Fruit fly (Drosophila melanogaster): Measurements from ENCODE around the gene CG7443.

CG7443 gene

DNA sequence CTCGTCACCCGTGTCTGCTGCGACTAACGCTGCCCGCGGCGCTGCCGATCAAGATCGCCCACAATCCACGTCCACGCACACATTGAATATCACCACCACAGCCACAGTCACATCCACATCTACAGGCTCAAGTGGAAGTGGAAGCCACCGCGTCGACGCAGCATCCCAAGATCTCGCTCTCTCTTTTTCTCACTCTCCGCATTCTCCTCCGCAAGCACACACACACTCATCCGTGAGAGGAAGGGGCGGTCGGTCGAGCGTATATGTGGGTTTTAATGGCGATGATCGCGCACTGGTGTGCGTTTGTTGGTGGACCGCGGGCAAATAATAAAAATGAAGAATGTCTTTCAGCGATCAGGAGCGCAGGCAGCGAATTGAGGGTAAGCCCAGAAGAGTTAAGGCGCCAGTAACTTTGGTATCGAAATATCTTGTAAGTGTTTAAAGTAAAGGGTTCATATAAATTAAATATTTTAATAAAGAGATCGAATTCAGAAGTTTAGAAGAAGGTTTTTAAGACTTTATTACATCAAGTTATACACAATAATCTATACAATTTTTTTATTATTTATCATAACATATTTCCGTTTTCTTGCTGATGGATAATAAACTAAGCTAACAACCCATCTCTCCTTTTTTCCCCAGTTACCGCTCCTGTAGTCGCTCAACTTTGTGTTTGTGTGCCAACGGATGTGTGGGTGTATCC, 9.8 kb downstream of the CG7443 start, which contains the start of gene Poxm:
TSS of gene Poxm (minus strand) at position 25 of the 703 bp plus-strand sequence.
- TF ChIP-seq ovo (GFP tag; optimal IDR thresholded peaks at IDR 0.05), result no peak
- no peak for TF ChIP-seq CG33017 (tag; optimal IDR thresholded peaks at IDR 0.05)
- peak; percentile 67 for TF ChIP-seq kay (GFP tag; ENCODE audit: borderline replicate concordance)

DNA sequence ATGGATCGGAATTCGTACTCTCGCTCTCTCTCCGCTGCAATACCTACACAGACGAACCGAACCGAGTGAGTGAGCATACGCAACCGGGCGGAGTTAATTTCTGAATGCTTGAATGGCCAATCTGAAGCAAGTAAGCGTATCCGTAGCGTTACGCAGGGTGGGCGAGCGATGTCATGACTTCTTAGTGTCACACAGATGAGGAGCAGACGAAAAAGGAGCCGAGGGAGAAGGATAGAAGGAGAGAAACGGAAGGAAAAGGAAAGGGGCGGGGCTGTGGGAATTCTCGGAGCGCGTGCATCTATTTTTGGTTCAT, 10.3 kb downstream of the CG7443 start:
- TF ChIP-seq Hr96 (GFP tag; optimal IDR thresholded peaks at IDR 0.05), result no peak
- TF ChIP-seq CG11617 (GFP tag; optimal IDR thresholded peaks at IDR 0.05), result no peak
- peak; percentile 12 for TF ChIP-seq kay (GFP tag; ENCODE audit: borderline replicate concordance)

DNA sequence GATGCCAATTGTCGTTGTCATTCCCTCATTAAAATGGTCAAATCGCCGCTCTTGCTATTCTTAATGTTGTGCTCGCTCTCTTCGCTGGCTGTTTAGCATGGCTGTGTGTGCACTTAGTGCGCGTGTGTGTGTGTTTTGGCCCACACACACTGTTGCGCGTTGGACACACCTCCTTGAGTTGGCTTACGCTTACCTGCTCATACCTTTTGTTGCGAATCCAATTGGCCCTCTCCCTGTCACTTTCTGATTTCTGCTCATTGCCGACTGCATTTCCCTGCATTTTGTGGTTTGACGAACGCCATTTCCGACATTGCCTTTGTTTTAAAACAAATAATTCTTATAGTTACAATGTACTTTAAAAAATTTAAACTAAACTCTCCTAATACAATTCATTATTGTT, 10.9 kb downstream of the CG7443 start:
- TF ChIP-seq tj (GFP tag; optimal IDR thresholded peaks at IDR 0.05), result no peak
- TF ChIP-seq CG5204 (GFP tag; optimal IDR thresholded peaks at IDR 0.05), result no peak
- TF ChIP-seq CG1620 (GFP tag; optimal IDR thresholded peaks at IDR 0.05), result no peak
- no peak for TF ChIP-seq pad (GFP tag; optimal IDR thresholded peaks at IDR 0.05)
- TF ChIP-seq CG12768 (GFP tag; optimal IDR thresholded peaks at IDR 0.05), result no peak
- TF ChIP-seq cnc (optimal IDR thresholded peaks at IDR 0.05), result no peak
- TF ChIP-seq ovo (GFP tag; optimal IDR thresholded peaks at IDR 0.05), result no peak
- TF ChIP-seq cic (GFP tag; optimal IDR thresholded peaks at IDR 0.05), result no peak

DNA sequence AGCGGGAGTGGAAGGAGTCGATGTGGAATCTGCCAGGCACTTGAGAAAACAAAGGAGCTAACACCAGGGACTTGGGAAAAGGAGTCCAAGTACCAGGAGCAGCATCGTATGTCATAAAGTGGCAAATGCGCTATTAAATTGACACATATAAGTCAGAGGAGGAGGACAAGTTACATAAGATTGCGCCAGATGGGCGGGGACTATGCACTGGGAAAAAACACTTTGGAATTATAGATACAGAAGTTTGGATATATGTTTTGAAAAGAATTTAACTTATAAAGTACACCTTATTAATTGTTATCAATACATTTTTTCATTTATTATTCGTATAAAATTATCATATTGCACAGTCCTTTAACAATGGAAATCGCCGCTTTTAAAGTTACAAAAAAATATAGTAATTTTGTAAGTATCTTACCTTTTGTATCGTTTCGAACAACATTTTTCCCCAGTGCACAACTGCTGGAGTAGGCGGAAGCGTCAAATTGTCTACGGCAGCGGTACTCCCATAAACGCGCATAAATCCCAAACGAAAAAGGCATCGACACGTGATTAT, 12.0 kb downstream of the CG7443 start:
- TF ChIP-seq CG14711 (tag; optimal IDR thresholded peaks at IDR 0.05), result no peak
- TF ChIP-seq kay (GFP tag; ENCODE audit: borderline replicate concordance), result no peak
- no peak for TF ChIP-seq Mnt (GFP tag; optimal IDR thresholded peaks at IDR 0.05)
- no peak for TF ChIP-seq CG5204 (GFP tag; optimal IDR thresholded peaks at IDR 0.05)

DNA sequence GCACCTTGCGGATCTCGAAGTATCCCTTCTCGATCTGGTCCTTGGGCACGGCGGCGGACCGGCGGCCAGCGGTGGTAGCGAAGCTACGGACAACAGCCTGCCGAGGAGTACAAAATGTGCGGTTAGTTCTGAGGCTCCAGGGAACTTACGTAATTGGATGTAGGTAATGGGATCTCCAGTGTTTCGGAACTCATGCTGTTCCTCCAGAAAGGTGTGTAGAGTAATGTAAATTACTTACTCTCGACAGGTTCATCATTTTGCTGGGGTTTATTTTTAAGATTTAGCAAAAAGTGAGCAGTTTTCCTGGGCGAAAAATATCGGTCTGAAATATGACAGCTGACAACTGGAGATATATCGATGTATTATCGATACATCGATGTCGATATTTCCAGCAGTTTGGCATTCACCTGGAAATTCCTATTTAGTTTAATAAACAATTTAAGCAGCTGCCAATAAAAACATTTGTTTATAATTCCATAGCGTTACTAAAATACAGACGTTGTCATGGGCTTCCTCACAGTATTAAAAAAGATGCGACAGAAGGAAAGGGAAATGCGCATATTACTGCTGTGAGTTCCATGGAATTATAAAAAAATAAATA, 16.7 kb downstream of the CG7443 start, which contains the start of the genes COX7A and Arl2:
TSS of gene COX7A (minus strand) at position 369 of the 601 bp plus-strand sequence.
TSS of gene Arl2 (plus strand) at position 426 of the 601 bp plus-strand sequence.
- TF ChIP-seq kay (GFP tag; ENCODE audit: borderline replicate concordance) (no peak), CG7045 (GFP tag; optimal IDR thresholded peaks at IDR 0.05) (no peak), ovo (GFP tag; optimal IDR thresholded peaks at IDR 0.05) (no peak), CG11617 (GFP tag; optimal IDR thresholded peaks at IDR 0.05) (no peak), Crg-1 (GFP tag; optimal IDR thresholded peaks at IDR 0.05) (peak; percentile 20), cnc (optimal IDR thresholded peaks at IDR 0.05) (no peak), tj (GFP tag; optimal IDR thresholded peaks at IDR 0.05) (peak; percentile 23), cic (GFP tag; optimal IDR thresholded peaks at IDR 0.05) (no peak), bab1 (GFP tag; optimal IDR thresholded peaks at IDR 0.05) (peak; percentile 8), CG14711 (tag; optimal IDR thresholded peaks at IDR 0.05) (peak; percentile 16), Mnt (GFP tag; optimal IDR thresholded peaks at IDR 0.05) (no peak), CG5204 (GFP tag; optimal IDR thresholded peaks at IDR 0.05) (no peak), Clk (GFP tag; optimal IDR thresholded peaks at IDR 0.05) (no peak), Hr96 (GFP tag; optimal IDR thresholded peaks at IDR 0.05) (no peak), CG33017 (tag; optimal IDR thresholded peaks at IDR 0.05) (no peak), CG7101 (tag; optimal IDR thresholded peaks at IDR 0.05) (peak; percentile 1), toe (GFP tag; optimal IDR thresholded peaks at IDR 0.05) (no peak), CG12768 (GFP tag; optimal IDR thresholded peaks at IDR 0.05) (no peak), pad (GFP tag; optimal IDR thresholded peaks at IDR 0.05) (no peak), CG1620 (GFP tag; optimal IDR thresholded peaks at IDR 0.05) (no peak)

DNA sequence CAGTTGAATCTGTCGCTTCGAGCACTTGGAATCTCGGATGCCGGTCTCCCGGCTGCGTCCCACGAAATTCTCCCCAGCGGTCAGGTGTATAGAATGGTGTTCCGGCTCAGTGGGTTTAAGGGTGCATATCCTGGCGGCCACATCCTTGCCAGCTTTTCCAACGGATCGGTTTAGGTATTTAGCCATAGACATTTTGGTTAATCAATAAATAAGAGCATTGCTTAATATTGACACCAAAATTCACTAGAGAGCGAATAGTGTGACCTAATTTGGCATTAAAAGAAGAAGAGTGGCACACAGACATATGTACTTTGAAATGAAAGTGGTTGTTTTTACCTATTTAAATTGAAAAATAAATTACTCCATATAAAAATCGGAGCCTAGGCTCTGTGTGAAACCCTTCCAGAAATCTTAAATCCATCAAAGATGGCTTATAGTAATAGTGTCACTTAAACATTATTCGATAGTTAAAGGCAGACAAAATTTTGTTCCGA, 19.2 kb downstream of the CG7443 start, which contains the start of the genes PNKP and COX7AL:
TSS of gene PNKP (minus strand) at position 266 of the 494 bp plus-strand sequence.
TSS of gene COX7AL (plus strand) at position 419 of the 494 bp plus-strand sequence.
- TF ChIP-seq CG7045 (GFP tag; optimal IDR thresholded peaks at IDR 0.05) (no peak), CG5204 (GFP tag; optimal IDR thresholded peaks at IDR 0.05) (no peak), kay (GFP tag; ENCODE audit: borderline replicate concordance) (no peak), cnc (optimal IDR thresholded peaks at IDR 0.05) (no peak), ovo (GFP tag; optimal IDR thresholded peaks at IDR 0.05) (no peak), pad (GFP tag; optimal IDR thresholded peaks at IDR 0.05) (no peak), CG7101 (tag; optimal IDR thresholded peaks at IDR 0.05) (no peak), CG14711 (tag; optimal IDR thresholded peaks at IDR 0.05) (no peak), Clk (GFP tag; optimal IDR thresholded peaks at IDR 0.05) (no peak), CG11617 (GFP tag; optimal IDR thresholded peaks at IDR 0.05) (no peak)

DNA sequence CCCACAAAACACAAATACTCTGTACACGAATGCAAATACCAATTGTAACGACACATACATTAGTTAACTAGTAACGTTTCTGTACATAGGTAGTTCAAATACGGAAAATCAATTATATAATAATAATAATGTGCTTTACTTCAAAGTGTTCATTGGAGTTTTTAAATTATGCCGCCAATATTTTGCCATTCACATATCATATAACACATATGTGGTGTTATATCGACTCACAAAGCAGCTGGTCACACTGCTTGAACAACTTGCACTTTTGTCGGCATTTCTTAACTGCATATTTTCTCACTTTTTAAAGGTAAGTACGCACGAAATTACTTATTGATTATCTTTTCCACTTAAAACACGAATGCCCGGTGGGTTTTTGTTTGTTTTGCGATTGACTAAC, 20.1 kb downstream of the CG7443 start, which contains the start of gene DppIII:
TSS of gene DppIII (plus strand) at position 227 of the 400 bp plus-strand sequence.
- TF ChIP-seq tj (GFP tag; optimal IDR thresholded peaks at IDR 0.05) (no peak), CG1620 (GFP tag; optimal IDR thresholded peaks at IDR 0.05) (no peak), cnc (optimal IDR thresholded peaks at IDR 0.05) (peak in 1 of 2 experiments; percentile 40), ovo (GFP tag; optimal IDR thresholded peaks at IDR 0.05) (no peak)

Measured in whole organism, adult.